Worm (Caenorhabditis elegans): ENCODE measurements around the gene idpa-1.

The idpa-1 gene

ce11 chrIII:2879703-2880102 is 21.3 kb downstream of the idpa-1 start:
- TF ChIP-seq flt-1 (GFP tag; IDR thresholded peaks at IDR 0.05) (no peak), F13C5.2 (tag; optimal IDR thresholded peaks at IDR 0.05) (no peak), ama-1 (optimal IDR thresholded peaks at IDR 0.05) (no peak), ceh-36 (tag; optimal IDR thresholded peaks at IDR 0.05) (no peak), hnd-1 (tag; optimal IDR thresholded peaks at IDR 0.05) (no peak), tbx-11 (GFP tag; IDR thresholded peaks at IDR 0.05) (no peak), hmbx-1 (tag; optimal IDR thresholded peaks at IDR 0.05) (no peak)

- no peak for TF ChIP-seq hmg-4 (GFP tag; optimal IDR thresholded peaks at IDR 0.05)
- no peak for TF ChIP-seq sea-1 (GFP tag; conservative IDR thresholded peaks at IDR 0.05)
- TF ChIP-seq tbx-11 (GFP tag; IDR thresholded peaks at IDR 0.05): no peak
- TF ChIP-seq ceh-13 (GFP tag; optimal IDR thresholded peaks at IDR 0.05): no peak
- TF ChIP-seq ceh-36 (tag; optimal IDR thresholded peaks at IDR 0.05): no peak
- no peak for TF ChIP-seq tbx-37 (GFP tag; conservative IDR thresholded peaks at IDR 0.05)
Observed at ce11 chrIII:2875946-2876345, 25.1 kb downstream of the idpa-1 start.

ce11 chrIII:2874144-2874868 is 26.7 kb downstream of the idpa-1 start, which contains the start of gene klf-1:
TSS of gene klf-1 (plus strand) at chrIII:2874818.
- TF ChIP-seq tbx-11 (GFP tag; IDR thresholded peaks at IDR 0.05) (no peak), B0310.2 (tag; optimal IDR thresholded peaks at IDR 0.05) (no peak), aly-1 (tag; optimal IDR thresholded peaks at IDR 0.05) (no peak), F13C5.2 (tag; optimal IDR thresholded peaks at IDR 0.05) (no peak), tra-4 (tag; optimal IDR thresholded peaks at IDR 0.05) (no peak), pes-1 (GFP tag; IDR thresholded peaks at IDR 0.05) (no peak), ceh-36 (tag; optimal IDR thresholded peaks at IDR 0.05) (no peak), tbx-37 (GFP tag; conservative IDR thresholded peaks at IDR 0.05) (no peak), sea-1 (GFP tag; conservative IDR thresholded peaks at IDR 0.05) (no peak), hmbx-1 (tag; optimal IDR thresholded peaks at IDR 0.05) (no peak), flt-1 (GFP tag; IDR thresholded peaks at IDR 0.05) (no peak), ets-7 (tag; optimal IDR thresholded peaks at IDR 0.05) (no peak), hnd-1 (tag; optimal IDR thresholded peaks at IDR 0.05) (no peak), ama-1 (optimal IDR thresholded peaks at IDR 0.05) (no peak)

- no peak for TF ChIP-seq flt-1 (GFP tag; IDR thresholded peaks at IDR 0.05)
- TF ChIP-seq ceh-36 (tag; optimal IDR thresholded peaks at IDR 0.05): no peak
- TF ChIP-seq ets-7 (tag; optimal IDR thresholded peaks at IDR 0.05): no peak
- TF ChIP-seq tra-4 (tag; optimal IDR thresholded peaks at IDR 0.05): no peak
Observed at ce11 chrIII:2873116-2873644, 27.8 kb downstream of the idpa-1 start.

- TF ChIP-seq pes-1 (GFP tag; IDR thresholded peaks at IDR 0.05): no peak
- TF ChIP-seq hmg-4 (GFP tag; optimal IDR thresholded peaks at IDR 0.05): peak; percentile 9
Observed at ce11 chrIII:2871817-2872216, 29.2 kb downstream of the idpa-1 start.

- TF ChIP-seq tbx-37 (GFP tag; conservative IDR thresholded peaks at IDR 0.05) (no peak), ets-7 (tag; optimal IDR thresholded peaks at IDR 0.05) (no peak), hmg-4 (GFP tag; optimal IDR thresholded peaks at IDR 0.05) (no peak), F13C5.2 (tag; optimal IDR thresholded peaks at IDR 0.05) (no peak), sea-1 (GFP tag; conservative IDR thresholded peaks at IDR 0.05) (no peak), hmbx-1 (tag; optimal IDR thresholded peaks at IDR 0.05) (no peak), B0310.2 (tag; optimal IDR thresholded peaks at IDR 0.05) (no peak), aly-1 (tag; optimal IDR thresholded peaks at IDR 0.05) (no peak), tbx-11 (GFP tag; IDR thresholded peaks at IDR 0.05) (no peak), ceh-13 (GFP tag; optimal IDR thresholded peaks at IDR 0.05) (no peak), tra-4 (tag; optimal IDR thresholded peaks at IDR 0.05) (no peak), scrt-1 (GFP tag; IDR thresholded peaks at IDR 0.05) (no peak), ama-1 (optimal IDR thresholded peaks at IDR 0.05) (no peak), hnd-1 (tag; optimal IDR thresholded peaks at IDR 0.05) (no peak), flt-1 (GFP tag; IDR thresholded peaks at IDR 0.05) (no peak), ceh-36 (tag; optimal IDR thresholded peaks at IDR 0.05) (no peak)
Observed at ce11 chrIII:2870228-2870627, 30.8 kb downstream of the idpa-1 start.

- TF ChIP-seq flt-1 (GFP tag; IDR thresholded peaks at IDR 0.05) (no peak), F13C5.2 (tag; optimal IDR thresholded peaks at IDR 0.05) (no peak), pes-1 (GFP tag; IDR thresholded peaks at IDR 0.05) (no peak), hnd-1 (tag; optimal IDR thresholded peaks at IDR 0.05) (no peak), tbx-11 (GFP tag; IDR thresholded peaks at IDR 0.05) (no peak), ceh-13 (GFP tag; optimal IDR thresholded peaks at IDR 0.05) (no peak), ceh-36 (tag; optimal IDR thresholded peaks at IDR 0.05) (no peak), ets-7 (tag; optimal IDR thresholded peaks at IDR 0.05) (no peak), hmbx-1 (tag; optimal IDR thresholded peaks at IDR 0.05) (no peak), tra-4 (tag; optimal IDR thresholded peaks at IDR 0.05) (no peak), sea-1 (GFP tag; conservative IDR thresholded peaks at IDR 0.05) (no peak), ama-1 (optimal IDR thresholded peaks at IDR 0.05) (no peak), scrt-1 (GFP tag; IDR thresholded peaks at IDR 0.05) (no peak)
Observed at ce11 chrIII:2869512-2869911, 31.5 kb downstream of the idpa-1 start.

- TF ChIP-seq F13C5.2 (tag; optimal IDR thresholded peaks at IDR 0.05): no peak
- no peak for TF ChIP-seq sea-1 (GFP tag; conservative IDR thresholded peaks at IDR 0.05)
- TF ChIP-seq B0310.2 (tag; optimal IDR thresholded peaks at IDR 0.05): no peak
- no peak for TF ChIP-seq pes-1 (GFP tag; IDR thresholded peaks at IDR 0.05)
- no peak for TF ChIP-seq ceh-36 (tag; optimal IDR thresholded peaks at IDR 0.05)
- no peak for TF ChIP-seq ama-1 (optimal IDR thresholded peaks at IDR 0.05)
- TF ChIP-seq aly-1 (tag; optimal IDR thresholded peaks at IDR 0.05): no peak
- no peak for TF ChIP-seq flt-1 (GFP tag; IDR thresholded peaks at IDR 0.05)
- TF ChIP-seq hmbx-1 (tag; optimal IDR thresholded peaks at IDR 0.05): no peak
- TF ChIP-seq ets-7 (tag; optimal IDR thresholded peaks at IDR 0.05): no peak
- TF ChIP-seq tbx-37 (GFP tag; conservative IDR thresholded peaks at IDR 0.05): no peak
- TF ChIP-seq scrt-1 (GFP tag; IDR thresholded peaks at IDR 0.05): no peak
- no peak for TF ChIP-seq hmg-4 (GFP tag; optimal IDR thresholded peaks at IDR 0.05)
- no peak for TF ChIP-seq tra-4 (tag; optimal IDR thresholded peaks at IDR 0.05)
- no peak for TF ChIP-seq hnd-1 (tag; optimal IDR thresholded peaks at IDR 0.05)
Observed at ce11 chrIII:2869033-2869432, 32.0 kb downstream of the idpa-1 start.

Measured in whole organism, early embryonic.